Worm (Caenorhabditis elegans): ENCODE data around the gene Y8A9A.2.
"Not testable (repeated sequence)": the region's sequence is repeated elsewhere in the genome, so short reads cannot be mapped to it uniquely, and the experiment has no call there.

The Y8A9A.2 gene

ce11 chrII:3795323-3795722, at the start of gene Y8A9A.2:
Gene Y8A9A.2 (plus strand): TSS chrII:3795623.
- TF ChIP-seq W03F9.2 (tag; optimal IDR thresholded peaks at IDR 0.05): no peak
- TF ChIP-seq him-1 (tag; optimal IDR thresholded peaks at IDR 0.05): no peak
- TF ChIP-seq dao-5 (tag; optimal IDR thresholded peaks at IDR 0.05): no peak

- TF ChIP-seq W03F9.2 (tag; optimal IDR thresholded peaks at IDR 0.05): no peak
- TF ChIP-seq dao-5 (tag; optimal IDR thresholded peaks at IDR 0.05): no peak
- no peak for TF ChIP-seq him-1 (tag; optimal IDR thresholded peaks at IDR 0.05)
Observed at ce11 chrII:3747405-3747804, 48.0 kb upstream of the Y8A9A.2 start, which contains the start of gene fbxb-92. Gene fbxb-92 (minus strand): TSS chrII:3747505.

ce11 chrII:3748719-3749118, 46.7 kb upstream of the Y8A9A.2 start, which contains the start of gene fbxb-90:
Gene fbxb-90 (minus strand): TSS chrII:3748819.
- TF ChIP-seq W03F9.2 (tag; optimal IDR thresholded peaks at IDR 0.05) (no peak), him-1 (tag; optimal IDR thresholded peaks at IDR 0.05) (no peak), dao-5 (tag; optimal IDR thresholded peaks at IDR 0.05) (no peak)

DNA sequence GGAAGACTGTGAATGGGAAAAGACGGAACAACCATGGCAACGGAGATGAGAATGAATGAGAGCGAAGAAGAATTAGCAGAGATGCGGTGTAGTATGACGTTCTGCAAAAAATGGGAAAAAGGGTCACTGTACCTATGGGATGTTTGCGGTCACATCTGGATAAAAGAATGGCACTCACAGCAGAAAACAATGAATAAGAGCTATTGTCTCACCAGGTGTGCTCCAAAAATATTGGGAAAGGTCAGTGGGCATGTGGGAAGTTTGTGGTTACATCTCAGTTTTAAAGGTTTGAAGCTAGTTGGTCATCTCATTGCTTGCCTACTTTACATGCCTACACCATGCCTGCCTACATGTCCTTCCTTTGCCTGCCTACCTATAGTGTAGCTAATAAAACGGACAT, 44.7 kb upstream of the Y8A9A.2 start, which contains the start of gene fbxb-91:
Gene fbxb-91, minus strand, starts transcription at position 101 of the 400 bp plus-strand sequence.
- no peak for TF ChIP-seq dao-5 (tag; optimal IDR thresholded peaks at IDR 0.05)
- TF ChIP-seq him-1 (tag; optimal IDR thresholded peaks at IDR 0.05): no peak
- no peak for TF ChIP-seq W03F9.2 (tag; optimal IDR thresholded peaks at IDR 0.05)

- no peak for TF ChIP-seq him-1 (tag; optimal IDR thresholded peaks at IDR 0.05)
- no peak for TF ChIP-seq dao-5 (tag; optimal IDR thresholded peaks at IDR 0.05)
- TF ChIP-seq W03F9.2 (tag; optimal IDR thresholded peaks at IDR 0.05): no peak
Observed at ce11 chrII:3752184-3752583, 43.2 kb upstream of the Y8A9A.2 start, which contains the start of gene sdz-11. Gene sdz-11 (minus strand): TSS chrII:3752284.

ce11 chrII:3753598-3753997, 41.8 kb upstream of the Y8A9A.2 start, which contains the start of gene rcd-1:
Gene rcd-1 (plus strand): TSS chrII:3753898.
- TF ChIP-seq him-1 (tag; optimal IDR thresholded peaks at IDR 0.05) (no peak), W03F9.2 (tag; optimal IDR thresholded peaks at IDR 0.05) (no peak)

- TF ChIP-seq W03F9.2 (tag; optimal IDR thresholded peaks at IDR 0.05) (no peak), him-1 (tag; optimal IDR thresholded peaks at IDR 0.05) (no peak), dao-5 (tag; optimal IDR thresholded peaks at IDR 0.05) (no peak)
Observed at ce11 chrII:3757499-3757898, 37.9 kb upstream of the Y8A9A.2 start, which contains the start of gene srx-111. Gene srx-111 (plus strand): TSS chrII:3757799.

ce11 chrII:3759010-3759409, 36.4 kb upstream of the Y8A9A.2 start, which contains the start of gene T24E12.12:
Gene T24E12.12 (plus strand): TSS chrII:3759290.
- no peak for TF ChIP-seq W03F9.2 (tag; optimal IDR thresholded peaks at IDR 0.05)
- no peak for TF ChIP-seq dao-5 (tag; optimal IDR thresholded peaks at IDR 0.05)
- no peak for TF ChIP-seq him-1 (tag; optimal IDR thresholded peaks at IDR 0.05)

DNA sequence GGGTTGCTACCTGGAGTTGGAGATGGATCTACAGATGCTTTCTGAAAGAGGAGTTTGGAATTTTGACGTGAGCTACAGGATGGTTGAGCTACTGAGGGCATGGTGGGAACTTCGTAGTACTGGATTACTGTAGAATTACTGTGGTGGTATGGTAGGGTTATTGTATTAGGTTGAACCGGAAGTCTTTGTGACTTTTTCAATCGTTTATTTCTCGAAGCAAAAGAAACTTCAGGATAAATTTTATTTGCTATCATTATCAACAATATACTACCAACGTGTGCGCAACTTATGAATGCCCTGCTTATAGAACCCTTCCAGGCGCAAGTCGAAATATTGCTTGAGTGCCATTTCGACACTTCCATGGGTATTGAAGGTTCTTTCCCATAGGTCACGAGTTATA, 33.8 kb upstream of the Y8A9A.2 start, which contains the start of gene T24E12.6:
Gene T24E12.6, minus strand, starts transcription at position 101 of the 400 bp plus-strand sequence.
- not testable (repeated sequence) for TF ChIP-seq W03F9.2, him-1, dao-5 (tag; optimal IDR thresholded peaks at IDR 0.05)

DNA sequence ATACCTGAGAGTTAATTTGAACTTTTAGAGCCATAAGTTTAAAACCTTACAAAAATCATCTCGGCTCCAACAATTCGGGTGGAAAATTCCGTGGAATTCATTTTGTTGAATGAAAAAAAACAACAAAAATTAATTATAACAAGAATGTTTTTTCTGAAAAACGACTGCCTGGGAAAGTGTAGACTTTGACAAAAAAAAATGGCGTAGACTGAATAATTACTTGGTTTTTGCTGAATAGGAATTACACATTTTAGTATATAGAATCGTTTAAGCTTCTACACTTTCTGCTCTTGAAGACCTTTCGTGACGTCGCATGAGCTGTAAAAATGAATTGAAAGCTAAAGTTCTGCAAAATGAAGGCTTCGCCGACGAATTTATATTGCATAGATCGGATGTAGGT, 30.9 kb upstream of the Y8A9A.2 start, which contains the start of gene srx-112:
Gene srx-112, minus strand, starts transcription at position 101 of the 400 bp plus-strand sequence.
- TF ChIP-seq W03F9.2 (tag; optimal IDR thresholded peaks at IDR 0.05) (no peak), him-1 (tag; optimal IDR thresholded peaks at IDR 0.05) (no peak), dao-5 (tag; optimal IDR thresholded peaks at IDR 0.05) (no peak)

- TF ChIP-seq dao-5 (tag; optimal IDR thresholded peaks at IDR 0.05) (no peak), W03F9.2 (tag; optimal IDR thresholded peaks at IDR 0.05) (no peak), him-1 (tag; optimal IDR thresholded peaks at IDR 0.05) (no peak)
Observed at ce11 chrII:3771640-3772039, 23.8 kb upstream of the Y8A9A.2 start.

DNA sequence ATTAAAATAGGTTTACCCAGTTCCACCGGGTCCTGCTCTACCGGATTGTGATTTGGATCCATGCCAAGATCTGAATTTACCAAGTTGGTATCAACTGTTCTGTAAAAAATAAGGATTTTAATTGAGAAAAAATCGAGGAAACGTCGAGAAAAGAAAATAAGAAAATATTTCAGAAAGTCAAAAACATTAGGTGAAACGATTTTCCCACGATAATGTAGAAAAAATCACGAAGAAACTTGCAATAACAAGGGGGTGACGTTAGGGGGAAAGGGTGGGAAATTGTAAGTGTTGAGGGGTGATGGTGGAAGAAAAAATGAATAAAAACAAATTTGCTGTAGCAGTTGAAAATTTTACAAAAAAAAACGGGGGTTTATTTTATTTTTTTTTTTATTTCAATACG, 22.3 kb upstream of the Y8A9A.2 start, which contains the start of gene T24E12.10:
Gene T24E12.10, minus strand, starts transcription at position 101 of the 400 bp plus-strand sequence.
- TF ChIP-seq him-1 (tag; optimal IDR thresholded peaks at IDR 0.05) (no peak), W03F9.2 (tag; optimal IDR thresholded peaks at IDR 0.05) (no peak), dao-5 (tag; optimal IDR thresholded peaks at IDR 0.05) (no peak)

DNA sequence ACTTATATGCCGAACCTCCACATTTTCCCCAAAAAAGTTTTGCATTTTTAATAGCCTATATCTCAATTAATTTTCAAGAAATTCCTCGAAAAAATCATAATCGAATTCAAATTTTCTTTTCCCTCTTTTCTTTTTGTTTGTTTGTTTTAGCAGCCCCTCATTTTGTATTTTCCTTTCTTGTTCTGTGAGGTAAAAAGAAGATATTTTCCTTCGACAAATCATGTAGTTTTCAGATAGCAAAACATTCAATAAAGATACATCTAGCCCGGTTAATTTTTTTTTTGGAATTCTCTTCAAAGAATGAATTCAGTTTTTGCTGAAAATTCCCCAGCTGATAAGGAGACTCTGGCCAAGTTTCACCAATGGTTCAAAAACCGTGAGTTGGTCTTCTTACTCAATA, 19.7 kb upstream of the Y8A9A.2 start, which contains the start of gene T24E12.3:
Gene T24E12.3, plus strand, starts transcription at position 301 of the 400 bp plus-strand sequence.
- TF ChIP-seq W03F9.2 (tag; optimal IDR thresholded peaks at IDR 0.05) (no peak), dao-5 (tag; optimal IDR thresholded peaks at IDR 0.05) (no peak), him-1 (tag; optimal IDR thresholded peaks at IDR 0.05) (no peak)

- TF ChIP-seq W03F9.2 (tag; optimal IDR thresholded peaks at IDR 0.05) (no peak), him-1 (tag; optimal IDR thresholded peaks at IDR 0.05) (no peak), dao-5 (tag; optimal IDR thresholded peaks at IDR 0.05) (no peak)
Observed at ce11 chrII:3777802-3778201, 17.6 kb upstream of the Y8A9A.2 start.

DNA sequence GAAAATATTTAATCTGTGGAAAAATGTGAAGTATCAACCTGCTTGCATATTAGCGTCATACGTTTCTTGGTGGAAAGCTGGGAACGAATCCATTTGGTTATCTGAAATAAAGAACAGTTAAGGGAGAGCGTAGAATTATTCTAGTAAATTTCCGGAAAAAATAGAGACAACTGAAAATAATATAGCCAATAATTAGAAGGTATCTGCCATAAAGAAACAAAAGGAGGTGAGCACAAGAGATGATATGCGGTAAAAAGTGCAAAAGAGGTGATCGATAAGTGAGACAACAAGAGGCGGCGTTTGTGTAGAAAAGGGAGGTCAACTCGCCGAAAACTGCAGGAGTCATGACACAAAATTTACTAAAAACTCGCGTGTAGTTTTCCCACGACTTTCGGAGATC, 16.0 kb upstream of the Y8A9A.2 start, which contains the start of gene T24E12.11:
Gene T24E12.11, minus strand, starts transcription at position 101 of the 400 bp plus-strand sequence.
- no peak for TF ChIP-seq dao-5 (tag; optimal IDR thresholded peaks at IDR 0.05)
- no peak for TF ChIP-seq him-1 (tag; optimal IDR thresholded peaks at IDR 0.05)
- TF ChIP-seq W03F9.2 (tag; optimal IDR thresholded peaks at IDR 0.05): no peak

Data from whole organism, L4/young adult.